Fruit fly (Drosophila melanogaster) whole organism: ENCODE data around the gene CG9928.

Source experiments
- CG8478 ChIP-seq: fragments of >200 bp; optimal IDR thresholded peaks from 2 replicates; lab custom pipeline; 2018; ENCODE audit warnings: inconsistent platforms
- EcR ChIP-seq, 2 experiments: fragments of >200 bp; optimal IDR thresholded peaks; 2 replicates each; lab custom pipeline; 2017; ENCODE audit warnings: missing biosample characterization in 2 of 2, missing genetic modification characterization in 2 of 2, missing genetic modification reagents in 2 of 2
- usp ChIP-seq: fragments of >200 bp; optimal IDR thresholded peaks from 2 replicates; lab custom pipeline; 2017; ENCODE audit warnings: missing biosample characterization, missing genetic modification characterization, mixed read lengths

- no peak for TF ChIP-seq usp (GFP tag; lab: Kevin White, UChicago)
- TF ChIP-seq EcR (GFP tag; optimal IDR thresholded peaks at IDR 0.05; lab: Kevin White, UChicago), result no peak
- TF ChIP-seq CG8478 (lab: Kevin White, UChicago), result no peak
Observed at dm6 chr2L:13135929-13136328, 6.8 kb downstream of the CG9928 start.
